Worm (Caenorhabditis elegans) whole organism, mixed stage, embryonic: ENCODE measurements around the gene Y53C12A.7.

Experiments used
- M03D4.4 ChIP-seq: sonication (generic microtip); optimal IDR thresholded peaks from 2 replicates; lab custom pipeline; 2017; ENCODE audit warnings: mild to moderate bottlenecking, missing genetic modification characterization, missing compliant biosample characterization
- bed-3 ChIP-seq: fragments of 200-800 bp; sonication (Bioruptor generic); optimal IDR thresholded peaks from 3 replicates; lab custom pipeline; 2018; ENCODE audit warnings: mild to moderate bottlenecking, missing genetic modification characterization, moderate library complexity, missing compliant biosample characterization
- blmp-1 ChIP-seq: fragments of 150-350 bp; optimal IDR thresholded peaks from 2 replicates; lab custom pipeline; 2014; ENCODE audit warnings: missing biosample characterization, missing genetic modification characterization
- ceh-39 ChIP-seq: fragments of 150-350 bp; optimal IDR thresholded peaks from 2 replicates; lab custom pipeline; 2014; ENCODE audit warnings: missing biosample characterization, missing genetic modification characterization
- ceh-43 ChIP-seq: fragments of 200-800 bp; sonication (Bioruptor generic); optimal IDR thresholded peaks from 2 replicates; lab custom pipeline; 2018; ENCODE audit warnings: mild to moderate bottlenecking, missing genetic modification characterization, moderate library complexity, missing compliant biosample characterization
- ceh-83 ChIP-seq: fragments of 200-800 bp; sonication (Bioruptor generic); optimal IDR thresholded peaks from 2 replicates; lab custom pipeline; 2018; ENCODE audit warnings: mild to moderate bottlenecking, missing genetic modification characterization, missing compliant biosample characterization
- ces-1 ChIP-seq: fragments of 150-350 bp; optimal IDR thresholded peaks from 2 replicates; lab custom pipeline; 2014; ENCODE audit warnings: missing biosample characterization, missing genetic modification reagents, missing genetic modification characterization
- cnd-1 ChIP-seq: fragments of 200-800 bp; sonication (Bioruptor generic); optimal IDR thresholded peaks from 2 replicates; lab custom pipeline; 2018; ENCODE audit warnings: mild to moderate bottlenecking, missing genetic modification characterization, missing compliant biosample characterization
- drap-1 ChIP-seq: fragments of 200-800 bp; sonication (Bioruptor generic); optimal IDR thresholded peaks from 3 replicates; lab custom pipeline; 2018; ENCODE audit warnings: mild to moderate bottlenecking, missing genetic modification characterization, missing compliant biosample characterization
- elt-3 ChIP-seq: fragments of 150-350 bp; optimal IDR thresholded peaks from 2 replicates; lab custom pipeline; 2014; ENCODE audit warnings: missing biosample characterization, missing genetic modification characterization
- flh-1 ChIP-seq: fragments of 200-800 bp; sonication (Bioruptor generic); optimal IDR thresholded peaks from 2 replicates; lab custom pipeline; 2018; ENCODE audit warnings: mild to moderate bottlenecking, missing genetic modification characterization, moderate library complexity, missing compliant biosample characterization
- ham-2 ChIP-seq: fragments of 200-800 bp; sonication (Bioruptor generic); optimal IDR thresholded peaks from 2 replicates; lab custom pipeline; 2018; ENCODE audit warnings: mild to moderate bottlenecking, missing genetic modification characterization, missing compliant biosample characterization
- hlh-1 ChIP-seq: fragments of 150-350 bp; optimal IDR thresholded peaks from 2 replicates; lab custom pipeline; 2014; ENCODE audit warnings: missing biosample characterization, missing genetic modification reagents, missing genetic modification characterization
- mep-1 ChIP-seq: fragments of 150-350 bp; optimal IDR thresholded peaks from 2 replicates; lab custom pipeline; 2017; ENCODE audit warnings: missing biosample characterization, missing genetic modification reagents, missing genetic modification characterization, inconsistent platforms
- mls-2 ChIP-seq: sonication (generic microtip); optimal IDR thresholded peaks from 2 replicates; lab custom pipeline; 2016; ENCODE audit warnings: mild to moderate bottlenecking, missing genetic modification characterization, moderate library complexity, missing compliant biosample characterization
- nhr-12 ChIP-seq: fragments of 150-350 bp; optimal IDR thresholded peaks from 2 replicates; lab custom pipeline; 2014; ENCODE audit warnings: missing biosample characterization, missing genetic modification characterization
- nhr-2 ChIP-seq: fragments of 150-350 bp; optimal IDR thresholded peaks from 2 replicates; lab custom pipeline; 2014; ENCODE audit warnings: missing biosample characterization, missing genetic modification characterization
- nhr-237 ChIP-seq: fragments of 150-350 bp; optimal IDR thresholded peaks from 2 replicates; lab custom pipeline; 2014; ENCODE audit warnings: missing biosample characterization, missing genetic modification characterization
- nhr-76 ChIP-seq: sonication (generic microtip); optimal IDR thresholded peaks from 2 replicates; lab custom pipeline; 2017; ENCODE audit warnings: missing biosample characterization, missing genetic modification characterization
- sem-2 ChIP-seq: fragments of 200-800 bp; sonication (Bioruptor generic); optimal IDR thresholded peaks from 2 replicates; lab custom pipeline; 2018; ENCODE audit warnings: mild to moderate bottlenecking, missing genetic modification characterization, missing compliant biosample characterization
- snpc-4 ChIP-seq: fragments of 150-350 bp; optimal IDR thresholded peaks from 2 replicates; lab custom pipeline; 2014; ENCODE audit warnings: missing biosample characterization, missing genetic modification characterization
- sptf-1 ChIP-seq: sonication (generic microtip); optimal IDR thresholded peaks from 2 replicates; lab custom pipeline; 2017; ENCODE audit warnings: mild to moderate bottlenecking, missing genetic modification characterization, moderate library complexity, missing compliant biosample characterization
- tbx-8 ChIP-seq: fragments of 200-800 bp; sonication (Bioruptor generic); optimal IDR thresholded peaks from 2 replicates; lab custom pipeline; 2018; ENCODE audit warnings: mild to moderate bottlenecking, missing genetic modification characterization, moderate library complexity, missing compliant biosample characterization
- unc-120 ChIP-seq: sonication (generic microtip); optimal IDR thresholded peaks from 2 replicates; lab custom pipeline; 2017; ENCODE audit warnings: missing genetic modification characterization, missing compliant biosample characterization; ENCODE audit not compliant: poor library complexity, severe bottlenecking
- unc-39 ChIP-seq: fragments of 150-350 bp; optimal IDR thresholded peaks from 2 replicates; lab custom pipeline; 2014; ENCODE audit warnings: missing biosample characterization, missing genetic modification characterization
- unc-62 ChIP-seq: fragments of 150-350 bp; optimal IDR thresholded peaks from 2 replicates; lab custom pipeline; 2014; ENCODE audit warnings: missing biosample characterization, missing genetic modification reagents, missing genetic modification characterization
- zip-8 ChIP-seq: fragments of 150-350 bp; optimal IDR thresholded peaks from 2 replicates; lab custom pipeline; 2014; ENCODE audit warnings: missing biosample characterization, missing genetic modification characterization
- ztf-11 ChIP-seq: fragments of 150-350 bp; optimal IDR thresholded peaks from 2 replicates; lab custom pipeline; 2014; ENCODE audit warnings: missing biosample characterization, missing genetic modification characterization

Gene Y53C12A.7

DNA sequence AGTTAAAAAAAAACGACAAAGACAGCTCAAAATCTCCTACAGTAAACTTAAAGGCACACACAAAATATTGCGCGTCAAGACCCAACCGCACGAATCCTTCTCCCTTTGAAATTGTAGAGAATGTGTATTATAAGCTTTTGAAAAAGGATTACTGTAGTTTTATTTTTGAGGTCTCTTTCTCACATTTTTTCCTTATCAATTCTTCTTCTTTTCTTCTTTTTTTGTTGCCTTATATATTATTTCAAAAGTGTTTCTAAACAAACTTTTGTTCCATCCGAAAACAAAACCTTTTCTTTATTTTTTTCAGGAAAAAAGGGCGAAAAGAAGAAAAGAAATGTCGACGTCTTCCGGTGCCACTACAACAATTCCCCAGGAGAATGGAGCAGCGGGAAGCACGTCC, 19.9 kb upstream of the Y53C12A.7 start, which contains the start of gene ZK1320.13:
TSS of gene ZK1320.13 (plus strand) at position 301 of the 400 bp plus-strand sequence.
- TF ChIP-seq sem-2 (GFP tag; lab: Kevin White, UChicago) (no peak), M03D4.4 (no peak), cnd-1 (tag; lab: Kevin White, UChicago) (no peak), unc-62 (no peak), nhr-12 (tag; lab: Kevin White, UChicago) (no peak)

DNA sequence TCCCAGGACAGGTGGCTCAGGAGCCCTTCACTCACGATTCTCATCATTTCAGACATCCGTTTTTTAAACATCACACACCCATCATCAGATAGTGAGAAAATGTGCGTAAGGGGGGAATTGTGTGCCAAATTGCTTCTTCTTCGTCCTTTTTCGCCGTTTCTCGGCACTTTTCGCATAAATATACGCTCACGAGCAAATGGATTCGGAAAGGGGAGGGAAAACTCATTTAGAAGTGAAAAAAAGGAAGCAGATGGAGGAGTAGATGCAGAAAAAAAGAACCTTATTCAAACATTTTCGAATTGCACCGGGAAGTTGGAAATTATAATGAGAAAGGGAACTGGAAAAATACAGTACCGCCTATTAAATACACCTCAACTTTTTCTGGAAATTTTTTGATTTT, 18.3 kb upstream of the Y53C12A.7 start:
- TF ChIP-seq snpc-4 (tag; lab: Kevin White, UChicago) (no peak), ces-1 (GFP tag; lab: Kevin White, UChicago) (peak; percentile 1), flh-1 (GFP tag; lab: Kevin White, UChicago) (no peak)

DNA sequence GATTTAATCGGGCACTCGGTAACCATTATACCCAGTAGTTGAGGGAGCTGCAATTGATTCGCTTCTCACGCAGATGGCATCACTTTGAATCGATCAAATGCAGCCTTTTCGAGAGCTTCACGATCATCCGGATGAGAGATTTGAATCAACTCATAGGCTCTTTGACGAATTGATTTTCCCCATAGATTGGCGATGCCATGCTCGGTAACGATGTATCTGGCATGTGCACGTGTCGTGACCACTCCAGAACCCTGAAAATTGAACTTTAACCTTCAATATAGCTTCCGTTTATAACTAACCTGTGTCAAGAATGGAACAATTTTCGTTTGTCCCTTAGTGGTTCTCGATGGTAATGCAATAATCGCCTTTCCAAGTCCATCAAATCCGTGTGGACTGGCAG, 16.2 kb upstream of the Y53C12A.7 start:
- no peak for TF ChIP-seq ham-2 (GFP tag; lab: Kevin White, UChicago)
- no peak for TF ChIP-seq sptf-1 (tag; lab: Kevin White, UChicago)
- no peak for TF ChIP-seq snpc-4 (tag; lab: Kevin White, UChicago)
- no peak for TF ChIP-seq unc-39 (tag; lab: Kevin White, UChicago)
- TF ChIP-seq blmp-1 (tag; lab: Kevin White, UChicago), result no peak
- TF ChIP-seq cnd-1 (tag; lab: Kevin White, UChicago), result no peak
- no peak for TF ChIP-seq bed-3 (GFP tag; lab: Kevin White, UChicago)
- TF ChIP-seq ceh-39, result no peak
- TF ChIP-seq zip-8, result no peak
- no peak for TF ChIP-seq ceh-43
- no peak for TF ChIP-seq elt-3 (tag; lab: Kevin White, UChicago)
- TF ChIP-seq drap-1 (GFP tag; lab: Kevin White, UChicago), result no peak
- TF ChIP-seq mls-2 (tag; lab: Kevin White, UChicago), result no peak
- TF ChIP-seq nhr-76, result no peak
- TF ChIP-seq nhr-2 (tag; lab: Kevin White, UChicago), result no peak

- TF ChIP-seq nhr-76 (no peak), snpc-4 (tag; lab: Kevin White, UChicago) (no peak), ceh-83 (GFP tag; lab: Kevin White, UChicago) (no peak), ztf-11 (no peak), drap-1 (GFP tag; lab: Kevin White, UChicago) (no peak), nhr-237 (tag; lab: Kevin White, UChicago) (no peak)
These were observed 13.6 kb upstream of the Y53C12A.7 start, which contains the start of gene ZK1320.9 for ce11 chrII:9686663-9687193. ZK1320.9 (minus strand) TSS chrII:9686713.

ce11 chrII:9690067-9690632, 10.2 kb upstream of the Y53C12A.7 start:
- TF ChIP-seq ces-1 (GFP tag; lab: Kevin White, UChicago) (peak; percentile 48), sptf-1 (tag; lab: Kevin White, UChicago) (no peak)

- no peak for TF ChIP-seq ceh-39
- TF ChIP-seq nhr-2 (tag; lab: Kevin White, UChicago), result no peak
- TF ChIP-seq mep-1 (tag; lab: Kevin White, UChicago), result no peak
- TF ChIP-seq nhr-237 (tag; lab: Kevin White, UChicago), result no peak
- no peak for TF ChIP-seq drap-1 (GFP tag; lab: Kevin White, UChicago)
- no peak for TF ChIP-seq zip-8
- no peak for TF ChIP-seq unc-62
- no peak for TF ChIP-seq blmp-1 (tag; lab: Kevin White, UChicago)
- no peak for TF ChIP-seq ces-1 (GFP tag; lab: Kevin White, UChicago)
- TF ChIP-seq ceh-83 (GFP tag; lab: Kevin White, UChicago), result no peak
- TF ChIP-seq tbx-8 (GFP tag; lab: Kevin White, UChicago), result no peak
- no peak for TF ChIP-seq nhr-76
- TF ChIP-seq unc-120, result no peak
- TF ChIP-seq hlh-1 (tag; lab: Kevin White, UChicago), result no peak
These were observed 8.5 kb upstream of the Y53C12A.7 start, which contains the start of gene nlp-11 for ce11 chrII:9691839-9692238. nlp-11 (minus strand) TSS chrII:9691939.
